Fruit fly (Drosophila melanogaster) whole organism, embryonic: ENCODE measurements around the gene CG6983.

Experiments used
- Blimp-1 ChIP-seq: fragments of 200-800 bp; sonication (Bioruptor generic); optimal IDR thresholded peaks from 3 replicates; lab custom pipeline; 2018; ENCODE audit warnings: missing biosample characterization, missing genetic modification characterization, mild to moderate bottlenecking, moderate library complexity, missing genetic modification reagents
- CG10366 ChIP-seq: fragments of 200-800 bp; sonication (Bioruptor generic); IDR thresholded peaks from 2 replicates; pipeline ENCODE4 v1.3.6; 2022; ENCODE audit warnings: missing biosample characterization, missing genetic modification characterization
- CG10431 ChIP-seq: fragments of 200-800 bp; sonication (Bioruptor generic); optimal IDR thresholded peaks from 3 replicates; lab custom pipeline; 2018; ENCODE audit warnings: missing biosample characterization, mild to moderate bottlenecking, missing genetic modification characterization
- CG11093 ChIP-seq: fragments of 200-800 bp; sonication (Bioruptor generic); IDR thresholded peaks from 3 replicates; pipeline ENCODE4 v1.3.6; 2022; ENCODE audit warnings: missing biosample characterization, missing genetic modification characterization
- CG11398 ChIP-seq: fragments of 200-800 bp; sonication (Bioruptor generic); optimal IDR thresholded peaks from 2 replicates; lab custom pipeline; 2016; ENCODE audit warnings: missing biosample characterization, missing genetic modification characterization
- CG14050 ChIP-seq: fragments of 200-800 bp; sonication (Bioruptor generic); IDR thresholded peaks from 3 replicates; pipeline ENCODE4 v1.3.6; 2022; ENCODE audit warnings: missing biosample characterization, missing genetic modification characterization
- CG15479 ChIP-seq: fragments of 200-800 bp; sonication (Bioruptor generic); optimal IDR thresholded peaks from 3 replicates; lab custom pipeline; 2019; ENCODE audit warnings: missing biosample characterization, mild to moderate bottlenecking, missing genetic modification characterization, moderate library complexity
- CG1832 ChIP-seq: fragments of 200-800 bp; sonication (Bioruptor generic); optimal IDR thresholded peaks from 2 replicates; lab custom pipeline; 2017; ENCODE audit warnings: missing biosample characterization, mild to moderate bottlenecking, missing genetic modification characterization, inconsistent platforms
- CG2129 ChIP-seq: fragments of 200-800 bp; sonication (Bioruptor generic); IDR thresholded peaks from 2 replicates; pipeline ENCODE4 v1.3.6; 2022; ENCODE audit warnings: missing biosample characterization, missing genetic modification characterization; ENCODE audit not compliant: partially characterized antibody
- CG3281 ChIP-seq: fragments of 200-800 bp; sonication (Bioruptor generic); optimal IDR thresholded peaks from 3 replicates; lab custom pipeline; 2017; ENCODE audit warnings: missing biosample characterization, mild to moderate bottlenecking, missing genetic modification characterization
- CG4328 ChIP-seq: fragments of 200-800 bp; sonication (Bioruptor generic); optimal IDR thresholded peaks from 3 replicates; lab custom pipeline; 2017; ENCODE audit warnings: missing biosample characterization, missing genetic modification reagents, missing genetic modification characterization
- CG5245 ChIP-seq: fragments of 200-800 bp; sonication (Bioruptor generic); optimal IDR thresholded peaks from 3 replicates; lab custom pipeline; 2016; ENCODE audit warnings: missing biosample characterization, missing genetic modification characterization
- CG6765 ChIP-seq: fragments of 200-800 bp; sonication (Bioruptor generic); optimal IDR thresholded peaks from 3 replicates; lab custom pipeline; 2017; ENCODE audit warnings: missing biosample characterization, mild to moderate bottlenecking, missing genetic modification characterization
- CG8290 ChIP-seq, 3 experiments: fragments of 200-800 bp; sonication (Bioruptor generic); optimal IDR thresholded peaks; 2 replicates each; lab custom pipeline; 2016 to 2019; ENCODE audit warnings: missing biosample characterization in 3 of 3, missing genetic modification characterization in 3 of 3, mild to moderate bottlenecking in 2 of 3, moderate library complexity in 1 of 3
- CG9215 ChIP-seq: fragments of 200-800 bp; sonication (Bioruptor generic); IDR thresholded peaks from 2 replicates; pipeline ENCODE4 v1.3.6; 2022; ENCODE audit warnings: missing biosample characterization, missing genetic modification characterization
- D19B ChIP-seq: fragments of 200-800 bp; sonication (Bioruptor generic); optimal IDR thresholded peaks from 2 replicates; lab custom pipeline; 2017; ENCODE audit warnings: missing biosample characterization, mild to moderate bottlenecking, missing genetic modification characterization
- Deaf1 ChIP-seq: fragments of 200-800 bp; optimal IDR thresholded peaks from 3 replicates; lab custom pipeline; 2019; ENCODE audit warnings: missing biosample characterization, mild to moderate bottlenecking, missing genetic modification characterization, moderate library complexity
- E2f2 ChIP-seq: fragments of 200-800 bp; sonication (Bioruptor generic); IDR thresholded peaks from 2 replicates; pipeline ENCODE4 v1.3.6; 2022; ENCODE audit warnings: missing biosample characterization, missing genetic modification characterization
- Gug ChIP-seq: fragments of 200-800 bp; sonication (Bioruptor generic); IDR thresholded peaks from 4 replicates; pipeline ENCODE4 v1.3.6; 2022; ENCODE audit warnings: missing biosample characterization, missing genetic modification characterization
- HLH4C ChIP-seq: fragments of 200-800 bp; sonication (Bioruptor generic); IDR thresholded peaks from 3 replicates; pipeline ENCODE4 v1.3.6; 2022; ENCODE audit warnings: missing biosample characterization, missing genetic modification characterization; ENCODE audit not compliant: partially characterized antibody
- Hand ChIP-seq: fragments of 200-800 bp; sonication (Bioruptor generic); optimal IDR thresholded peaks from 2 replicates; lab custom pipeline; 2017; ENCODE audit warnings: mild to moderate bottlenecking, missing biosample characterization, missing genetic modification reagents, missing genetic modification characterization
- Hey ChIP-seq: fragments of 200-800 bp; sonication (Bioruptor generic); optimal IDR thresholded peaks from 3 replicates; lab custom pipeline; 2018; ENCODE audit warnings: missing biosample characterization, mild to moderate bottlenecking, missing genetic modification characterization
- Hr51 ChIP-seq, 2 experiments: fragments of 200-800 bp; sonication (Bioruptor generic); optimal IDR thresholded peaks; 2 replicates in 1 of 2; 3 replicates in 1 of 2; lab custom pipeline; 2016 to 2018; ENCODE audit warnings: missing biosample characterization in 2 of 2, missing genetic modification characterization in 2 of 2, mild to moderate bottlenecking in 1 of 2, moderate library complexity in 1 of 2
- Hsf ChIP-seq: fragments of 200-800 bp; sonication (Bioruptor generic); optimal IDR thresholded peaks from 3 replicates; lab custom pipeline; 2016; ENCODE audit warnings: missing biosample characterization, missing genetic modification characterization
- Mad ChIP-seq: fragments of 200-800 bp; sonication (Bioruptor generic); optimal IDR thresholded peaks from 2 replicates; lab custom pipeline; 2016; ENCODE audit warnings: missing biosample characterization, missing genetic modification characterization
- PHDP ChIP-seq: fragments of 200-800 bp; sonication (Bioruptor generic); optimal IDR thresholded peaks from 3 replicates; lab custom pipeline; 2018; ENCODE audit warnings: missing biosample characterization, mild to moderate bottlenecking, missing genetic modification characterization, moderate library complexity
- Sox100B ChIP-seq: fragments of 200-800 bp; sonication (Bioruptor generic); optimal IDR thresholded peaks from 3 replicates; lab custom pipeline; 2018; ENCODE audit warnings: missing biosample characterization, mild to moderate bottlenecking, missing genetic modification characterization
- ara ChIP-seq: fragments of 200-800 bp; sonication (Bioruptor generic); IDR thresholded peaks from 2 replicates; pipeline ENCODE4 v1.3.6; 2022; ENCODE audit warnings: missing biosample characterization, missing genetic modification characterization
- caup ChIP-seq: fragments of 200-800 bp; sonication (Bioruptor generic); optimal IDR thresholded peaks from 3 replicates; lab custom pipeline; 2017; ENCODE audit warnings: missing biosample characterization, mild to moderate bottlenecking, missing genetic modification characterization, moderate library complexity; ENCODE audit not compliant: severe bottlenecking
- dati ChIP-seq: fragments of 200-800 bp; sonication (Bioruptor generic); IDR thresholded peaks from 2 replicates; pipeline ENCODE4 v1.3.6; 2022; ENCODE audit warnings: missing biosample characterization, missing genetic modification characterization
- dysf ChIP-seq: fragments of 200-800 bp; sonication (Bioruptor generic); IDR thresholded peaks from 3 replicates; pipeline ENCODE4 v1.3.6; 2022; ENCODE audit warnings: missing biosample characterization, missing genetic modification characterization
- esg ChIP-seq: fragments of 200-800 bp; sonication (Bioruptor generic); conservative IDR thresholded peaks from 2 replicates; pipeline ENCODE4 v1.3.6; 2022; ENCODE audit warnings: missing biosample characterization, missing genetic modification characterization
- fd64A ChIP-seq: fragments of 200-800 bp; sonication (Bioruptor generic); optimal IDR thresholded peaks from 3 replicates; lab custom pipeline; 2018; ENCODE audit warnings: missing biosample characterization, mild to moderate bottlenecking, missing genetic modification characterization
- gcm2 ChIP-seq: fragments of 200-800 bp; sonication (Bioruptor generic); optimal IDR thresholded peaks from 2 replicates; lab custom pipeline; 2016; ENCODE audit warnings: missing biosample characterization, missing genetic modification characterization
- gro ChIP-seq: fragments of 200-800 bp; sonication (Bioruptor generic); optimal IDR thresholded peaks from 2 replicates; lab custom pipeline; 2016; ENCODE audit warnings: missing biosample characterization, missing genetic modification characterization
- ham ChIP-seq: fragments of 200-800 bp; sonication (Bioruptor generic); IDR thresholded peaks from 2 replicates; pipeline ENCODE4 v1.3.6; 2022; ENCODE audit warnings: missing biosample characterization, missing genetic modification characterization
- ind ChIP-seq: fragments of 200-800 bp; sonication (Bioruptor generic); optimal IDR thresholded peaks from 3 replicates; lab custom pipeline; 2016; ENCODE audit warnings: missing biosample characterization, missing genetic modification characterization
- luna ChIP-seq: fragments of 200-800 bp; sonication (Bioruptor generic); optimal IDR thresholded peaks from 2 replicates; lab custom pipeline; 2016; ENCODE audit warnings: missing biosample characterization, missing genetic modification characterization
- onecut ChIP-seq: fragments of 200-800 bp; sonication (Bioruptor generic); IDR thresholded peaks from 2 replicates; pipeline ENCODE4 v1.3.6; 2022; ENCODE audit warnings: missing biosample characterization, missing genetic modification characterization
- org-1 ChIP-seq: fragments of 200-800 bp; sonication (Bioruptor generic); optimal IDR thresholded peaks from 2 replicates; lab custom pipeline; 2017; ENCODE audit warnings: missing biosample characterization, missing genetic modification characterization
- otp ChIP-seq: fragments of 200-800 bp; sonication (Bioruptor generic); IDR thresholded peaks from 3 replicates; pipeline ENCODE4, ENCODE4 v1.3.6; 2022; ENCODE audit warnings: missing biosample characterization, missing genetic modification characterization
- pnt ChIP-seq: fragments of 200-800 bp; sonication (Bioruptor generic); optimal IDR thresholded peaks from 3 replicates; lab custom pipeline; 2016; ENCODE audit warnings: missing biosample characterization, missing genetic modification characterization
- repo ChIP-seq: fragments of 200-800 bp; sonication (Bioruptor generic); optimal IDR thresholded peaks from 2 replicates; lab custom pipeline; 2016; ENCODE audit warnings: missing biosample characterization, missing genetic modification characterization
- sr ChIP-seq: fragments of 200-800 bp; sonication (Bioruptor generic); IDR thresholded peaks from 3 replicates; pipeline ENCODE4 v1.3.6; 2022; ENCODE audit warnings: missing biosample characterization, missing genetic modification characterization
- tin ChIP-seq: fragments of 200-800 bp; sonication (Bioruptor generic); optimal IDR thresholded peaks from 3 replicates; lab custom pipeline; 2016; ENCODE audit warnings: missing biosample characterization, missing genetic modification characterization
- tna ChIP-seq: fragments of 200-800 bp; sonication (Bioruptor generic); IDR thresholded peaks from 2 replicates; pipeline ENCODE4 v1.3.6; 2022; ENCODE audit warnings: missing biosample characterization, missing genetic modification characterization; ENCODE audit not compliant: partially characterized antibody
- vvl ChIP-seq: fragments of 200-800 bp; sonication (Bioruptor generic); IDR thresholded peaks from 2 replicates; pipeline ENCODE4 v1.3.6; 2022; ENCODE audit warnings: missing biosample characterization, missing genetic modification characterization
- wdn ChIP-seq: fragments of 200-800 bp; sonication (Bioruptor generic); IDR thresholded peaks from 2 replicates; pipeline ENCODE4 v1.3.6; 2022; ENCODE audit warnings: missing biosample characterization, missing genetic modification characterization
- zfh2 ChIP-seq: fragments of 200-800 bp; sonication (Bioruptor generic); optimal IDR thresholded peaks from 2 replicates; lab custom pipeline; 2016; ENCODE audit warnings: missing biosample characterization, missing genetic modification characterization

CG6983 gene

DNA sequence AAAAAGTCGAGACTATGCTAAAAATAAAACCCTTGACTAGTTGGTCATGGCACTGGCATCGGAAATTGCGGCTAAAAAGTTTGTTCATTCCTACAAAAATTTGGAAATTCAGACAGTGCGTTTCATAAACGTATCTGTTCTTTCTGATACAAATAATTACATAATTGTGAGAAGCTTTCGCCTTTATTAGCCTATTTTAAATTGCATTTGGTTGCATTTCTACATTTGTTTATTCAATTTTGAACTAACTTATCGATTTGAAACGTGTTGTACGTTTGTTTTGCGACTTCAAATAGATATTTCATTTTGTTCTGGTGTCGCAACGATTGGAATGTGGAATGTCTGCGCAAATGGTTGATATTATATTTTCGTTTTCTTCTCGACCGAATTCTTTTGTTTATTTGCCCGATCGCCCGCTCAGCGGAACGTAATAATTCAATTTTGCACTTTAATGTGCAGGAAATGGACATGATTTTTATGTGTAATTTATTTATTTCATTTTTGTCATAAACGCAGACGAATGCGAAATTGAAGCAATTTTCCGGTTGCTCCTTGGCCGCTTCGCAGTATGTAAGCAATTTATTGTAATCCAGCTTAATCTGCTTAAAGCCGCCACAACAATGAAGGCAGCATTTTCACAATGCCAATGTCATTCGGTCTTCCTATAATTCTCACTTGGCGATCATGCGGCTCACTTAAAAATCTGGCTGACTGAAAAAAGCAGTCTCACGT lies 3.0 kb downstream of the CG6983 start (continued):
- TF ChIP-seq CG6765 (peak; percentile 6), E2f2 (GFP tag; lab: Robert Waterston, UW) (peak; percentile 22; the same call in 1 of the 2 replicates), luna (GFP tag; lab: Kevin White, UChicago) (no peak), fd64A (GFP tag; lab: Kevin White, UChicago) (no peak), wdn (GFP tag; lab: Robert Waterston, UW) (peak; percentile 60; the same call in 1 of the 2 replicates), dysf (GFP tag; lab: Robert Waterston, UW) (peak; percentile 62; the same call in 2 of the 3 replicates), onecut (no peak), tna (GFP tag; lab: Robert Waterston, UW) (no peak), CG10431 (GFP tag; lab: Kevin White, UChicago) (no peak), pnt (GFP tag; lab: Kevin White, UChicago) (no peak), org-1 (no peak), Hsf (GFP tag; lab: Kevin White, UChicago) (peak; percentile 54), ara (no peak), Blimp-1 (GFP tag; lab: Kevin White, UChicago) (peak; percentile 31), CG2129 (GFP tag; lab: Robert Waterston, UW) (no peak), zfh2 (peak; percentile 55), dati (GFP tag; lab: Robert Waterston, UW) (no peak), CG11093 (GFP tag; lab: Robert Waterston, UW) (no peak), ham (GFP tag; lab: Robert Waterston, UW) (no peak), Sox100B (GFP tag; lab: Kevin White, UChicago) (peak; percentile 32), Gug (peak; percentile 15; the same call in 1 of the 4 replicates), gcm2 (GFP tag; lab: Kevin White, UChicago) (no peak), CG3281 (GFP tag; lab: Kevin White, UChicago) (peak; percentile 69), esg (no peak; the same call in 1 of the 2 replicates), HLH4C (no peak), Hand (GFP tag; lab: Kevin White, UChicago) (peak; percentile 0), CG9215 (0 out of 2 replicates have a peak, but pooled peaks have one; percentile 7), CG5245 (no peak), CG10366 (GFP tag; lab: Robert Waterston, UW) (peak; percentile 50; the same call in 1 of the 2 replicates), CG1832 (GFP tag; lab: Kevin White, UChicago) (no peak), CG8290 (GFP tag; optimal IDR thresholded peaks at IDR 0.05; lab: Kevin White, UChicago) (no peak), CG8290 (tag; optimal IDR thresholded peaks at IDR 0.05; lab: Kevin White, UChicago) (peak in 1 of 2 experiments; percentile 70), caup (GFP tag; lab: Kevin White, UChicago) (peak; percentile 70), Hr51 (GFP tag; optimal IDR thresholded peaks at IDR 0.05; lab: Kevin White, UChicago) (peak in 1 of 2 experiments; percentile 75), ind (GFP tag; lab: Kevin White, UChicago) (peak; percentile 59), Mad (peak; percentile 17), CG11398 (GFP tag; lab: Kevin White, UChicago) (peak; percentile 33), CG4328 (GFP tag; lab: Kevin White, UChicago) (peak; percentile 48), CG15479 (GFP tag; lab: Kevin White, UChicago) (no peak), tin (peak; percentile 14), repo (GFP tag; lab: Kevin White, UChicago) (no peak), D19B (GFP tag; lab: Kevin White, UChicago) (peak; percentile 57), sr (GFP tag; lab: Robert Waterston, UW) (no peak), Hey (no peak), otp (GFP tag; lab: Robert Waterston, UW) (no peak), Deaf1 (peak; percentile 14), vvl (no peak; the same call in 1 of the 2 replicates), gro (GFP tag; lab: Kevin White, UChicago) (peak; percentile 60), PHDP (tag; lab: Kevin White, UChicago) (peak; percentile 69), CG14050 (GFP tag; lab: Robert Waterston, UW) (peak; percentile 59; the same call in 2 of the 3 replicates)
